Worm (Caenorhabditis elegans): Measurements from ENCODE around the gene acbp-6.

Gene acbp-6

DNA sequence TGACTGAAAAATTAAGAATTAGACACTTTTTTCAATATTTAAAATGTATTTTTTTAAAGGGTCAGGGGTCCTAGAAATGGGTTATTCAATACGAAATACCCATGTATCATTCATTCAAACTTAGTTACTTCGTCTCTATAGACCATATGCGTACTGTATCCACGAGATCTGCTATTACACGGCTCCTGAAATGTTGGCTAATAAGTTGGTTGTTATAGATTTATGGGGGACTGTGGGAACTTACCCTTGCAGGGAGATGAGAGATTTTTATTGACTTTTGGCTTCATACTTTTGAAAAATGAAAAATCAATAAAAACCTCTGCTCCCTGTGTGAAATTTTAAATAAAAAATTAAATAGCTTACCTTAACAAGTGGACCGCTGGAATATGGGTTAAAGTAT is 5.4 kb upstream of the acbp-6 start:
- no peak for TF ChIP-seq snpc-1.2 (GFP tag; IDR thresholded peaks at IDR 0.05)
- TF ChIP-seq ceh-28 (tag; optimal IDR thresholded peaks at IDR 0.05), result peak; percentile 13
- 0 out of 2 replicates have a peak, but pooled peaks have one; percentile 20 for TF ChIP-seq nhr-42 (GFP tag; IDR thresholded peaks at IDR 0.05)
- peak; percentile 47; the same call in 1 of the 2 replicates for TF ChIP-seq daf-19 (GFP tag; conservative IDR thresholded peaks at IDR 0.05)

DNA sequence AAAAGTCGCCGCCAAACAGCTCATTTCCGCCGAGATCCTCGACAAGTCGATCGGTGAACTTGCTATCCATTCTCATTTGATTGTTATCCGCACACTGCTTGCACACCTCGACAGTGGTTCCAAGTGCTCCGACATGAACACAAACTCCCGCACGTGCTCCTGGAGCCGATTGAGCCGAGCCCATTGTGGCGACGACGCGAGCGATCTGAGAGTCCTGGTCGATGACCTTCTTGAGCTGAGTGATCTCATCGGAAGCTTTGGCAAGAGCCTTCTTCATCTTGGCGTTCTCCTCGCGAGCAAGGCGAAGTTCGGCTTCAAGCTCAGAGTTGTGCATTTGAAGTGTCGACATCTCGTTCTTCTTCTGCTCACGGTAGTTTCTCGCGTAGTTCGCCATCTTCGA is 4.9 kb upstream of the acbp-6 start:
- TF ChIP-seq T20F7.1 (GFP tag; optimal IDR thresholded peaks at IDR 0.05) (no peak), madf-5 (GFP tag; IDR thresholded peaks at IDR 0.05) (no peak), lsy-2 (tag; optimal IDR thresholded peaks at IDR 0.05) (no peak), unc-130 (GFP tag; optimal IDR thresholded peaks at IDR 0.05) (no peak), hlh-11 (tag; optimal IDR thresholded peaks at IDR 0.05) (no peak), mep-1 (tag; optimal IDR thresholded peaks at IDR 0.05) (no peak), vab-7 (GFP tag; IDR thresholded peaks at IDR 0.05) (no peak), zfp-2 (tag; optimal IDR thresholded peaks at IDR 0.05) (no peak), ZK337.2 (GFP tag; IDR thresholded peaks at IDR 0.05) (0 out of 2 replicates have a peak, but pooled peaks have one; percentile 5), mxl-3 (GFP tag; optimal IDR thresholded peaks at IDR 0.05) (no peak), set-16 (GFP tag; IDR thresholded peaks at IDR 0.05) (peak; percentile 85), daf-16 (GFP tag; optimal IDR thresholded peaks at IDR 0.05) (no peak), daf-16 (tag; optimal IDR thresholded peaks at IDR 0.05) (no peak), Y48G9A.11 (GFP tag; IDR thresholded peaks at IDR 0.05) (no peak), daf-8 (GFP tag; IDR thresholded peaks at IDR 0.05) (no peak), F10B5.3 (tag; optimal IDR thresholded peaks at IDR 0.05) (no peak), aha-1 (tag) (peak; percentile 32), F26F4.8 (GFP tag; conservative IDR thresholded peaks at IDR 0.05) (no peak), T26A8.4 (GFP tag; IDR thresholded peaks at IDR 0.05) (0 out of 2 replicates have a peak, but pooled peaks have one; percentile 46)

DNA sequence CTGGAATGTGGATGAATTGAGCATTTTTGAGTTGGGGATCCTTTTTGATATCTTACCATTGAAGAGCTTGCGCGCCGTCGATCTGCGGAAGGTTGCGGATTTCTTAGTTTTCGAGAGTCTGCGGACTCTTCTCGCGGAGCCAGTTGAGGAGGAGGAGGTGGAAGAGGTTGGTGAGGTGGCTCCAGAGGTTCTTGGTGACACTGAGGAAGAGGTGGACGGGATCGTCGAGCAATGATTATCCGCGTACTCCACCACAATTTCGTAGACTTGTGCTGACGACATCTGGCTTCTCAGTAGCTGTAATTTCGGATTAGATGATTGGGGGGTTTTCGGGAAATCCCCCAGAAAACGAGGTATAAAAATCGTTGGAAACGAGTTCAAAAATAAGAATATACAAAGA is 3.8 kb upstream of the acbp-6 start, which contains the start of gene Y17G7B.21:
Gene Y17G7B.21, minus strand, starts transcription at position 299 of the 400 bp plus-strand sequence.
- TF ChIP-seq lin-13 (GFP tag; optimal IDR thresholded peaks at IDR 0.05) (no peak), vab-7 (GFP tag; IDR thresholded peaks at IDR 0.05) (0 out of 2 replicates have a peak, but pooled peaks have one; percentile 12), Y75B8A.6 (GFP tag; IDR thresholded peaks at IDR 0.05) (no peak), mdt-29 (GFP tag; IDR thresholded peaks at IDR 0.05) (peak; percentile 33; the same call in 1 of the 2 replicates), dmd-9 (GFP tag; IDR thresholded peaks at IDR 0.05) (no peak), set-16 (GFP tag; IDR thresholded peaks at IDR 0.05) (peak; percentile 85), zfp-3 (GFP tag; conservative IDR thresholded peaks at IDR 0.05) (no peak), snpc-4 (tag; optimal IDR thresholded peaks at IDR 0.05) (no peak), Y48G9A.11 (GFP tag; IDR thresholded peaks at IDR 0.05) (no peak), hif-1 (tag; optimal IDR thresholded peaks at IDR 0.05) (no peak), nhr-77 (tag; optimal IDR thresholded peaks at IDR 0.05) (no peak), Y5F2A.4 (GFP tag; optimal IDR thresholded peaks at IDR 0.05) (peak; percentile 56), D1046.2 (GFP tag; IDR thresholded peaks at IDR 0.05) (no peak), nhr-41 (GFP tag; IDR thresholded peaks at IDR 0.05) (no peak), nhr-6 (tag; optimal IDR thresholded peaks at IDR 0.05) (no peak), nhr-25 (tag; optimal IDR thresholded peaks at IDR 0.05; ENCODE audit: borderline replicate concordance, insufficient read depth) (no peak), egl-27 (tag; optimal IDR thresholded peaks at IDR 0.05) (no peak), spr-1 (tag; optimal IDR thresholded peaks at IDR 0.05) (no peak), ama-1 (optimal IDR thresholded peaks at IDR 0.05) (peak; percentile 29), T26A8.4 (GFP tag; IDR thresholded peaks at IDR 0.05) (0 out of 2 replicates have a peak, but pooled peaks have one; percentile 42), nhr-76 (tag; optimal IDR thresholded peaks at IDR 0.05) (no peak), mxl-2 (GFP tag; conservative IDR thresholded peaks at IDR 0.05) (0 out of 2 replicates have a peak, but pooled peaks have one; percentile 23), zip-2 (tag; optimal IDR thresholded peaks at IDR 0.05) (no peak), hlh-11 (tag; optimal IDR thresholded peaks at IDR 0.05) (no peak), php-3 (GFP tag; IDR thresholded peaks at IDR 0.05) (no peak), dmd-8 (GFP tag; IDR thresholded peaks at IDR 0.05) (no peak), saeg-2 (GFP tag; IDR thresholded peaks at IDR 0.05) (no peak), unc-130 (GFP tag; optimal IDR thresholded peaks at IDR 0.05) (no peak), unc-39 (tag; optimal IDR thresholded peaks at IDR 0.05) (no peak), zfp-2 (tag; optimal IDR thresholded peaks at IDR 0.05) (no peak), cey-2 (tag; optimal IDR thresholded peaks at IDR 0.05; ENCODE audit: borderline replicate concordance, insufficient read depth) (no peak), lin-29 (GFP tag; IDR thresholded peaks at IDR 0.05) (no peak)

Data from whole organism, L4 larva.